Worm (Caenorhabditis elegans): Measurements from ENCODE around the gene K05B2.2.

DNA sequence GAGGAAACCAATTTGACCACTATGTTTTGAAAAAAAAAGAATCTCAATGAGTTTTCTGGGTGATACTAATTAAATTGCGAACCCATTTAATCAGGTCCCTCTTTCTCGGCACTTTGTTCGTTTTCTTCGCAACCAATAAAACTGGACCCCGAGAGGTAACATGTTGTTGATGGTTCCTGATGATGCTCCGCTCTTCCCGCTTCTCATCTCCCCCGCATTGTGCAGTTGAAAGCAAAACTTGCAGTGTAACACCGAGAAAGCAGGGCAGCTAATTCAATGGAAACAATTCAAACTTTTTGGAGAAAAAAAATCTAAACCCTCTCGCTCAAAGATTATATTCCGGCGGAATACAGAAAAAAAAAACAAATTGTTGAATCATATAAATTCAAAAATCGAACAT, 53.6 kb downstream of the K05B2.2 start:
- no peak for TF ChIP-seq ama-1 (optimal IDR thresholded peaks at IDR 0.05)
- TF ChIP-seq ztf-11 (tag; optimal IDR thresholded peaks at IDR 0.05): no peak
- no peak for TF ChIP-seq irx-1 (tag; optimal IDR thresholded peaks at IDR 0.05)
- TF ChIP-seq blmp-1 (tag; optimal IDR thresholded peaks at IDR 0.05): no peak
- no peak for TF ChIP-seq fkh-10 (GFP tag; optimal IDR thresholded peaks at IDR 0.05)
- TF ChIP-seq snpc-4 (tag; optimal IDR thresholded peaks at IDR 0.05): no peak

Measured in whole organism, L1 larva.